Worm (Caenorhabditis elegans) whole organism, mixed stage, embryonic: Measurements from ENCODE around the gene wrn-1.

Experiments used
- nhr-12 ChIP-seq: fragments of 150-350 bp; optimal IDR thresholded peaks from 2 replicates; lab custom pipeline; 2014; ENCODE audit warnings: missing biosample characterization, missing genetic modification characterization
- nhr-28 ChIP-seq: fragments of 150-350 bp; optimal IDR thresholded peaks from 2 replicates; lab custom pipeline; 2014; ENCODE audit warnings: missing biosample characterization, missing genetic modification characterization
- snpc-4 ChIP-seq: fragments of 150-350 bp; optimal IDR thresholded peaks from 2 replicates; lab custom pipeline; 2014; ENCODE audit warnings: missing biosample characterization, missing genetic modification characterization

DNA sequence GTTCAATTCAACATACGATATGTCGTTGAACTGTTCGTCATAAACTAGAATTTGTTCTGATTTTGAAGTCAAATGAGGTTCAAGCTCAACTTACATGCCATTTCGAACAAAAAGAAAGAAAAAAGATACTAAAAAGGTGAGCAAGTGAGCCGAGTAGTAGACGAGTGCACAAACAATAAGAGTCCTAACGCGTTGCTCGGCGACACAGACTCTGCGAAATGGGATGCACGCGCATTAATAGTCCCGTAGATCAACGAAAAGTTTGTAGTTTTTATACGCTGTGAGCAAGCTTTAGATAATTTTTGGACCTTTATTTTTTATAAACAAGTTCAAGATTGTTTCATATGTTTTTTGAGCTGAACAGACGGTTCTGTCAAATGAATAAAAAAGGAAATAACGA lies 26.1 kb upstream of the wrn-1 start, which contains the start of gene C56E6.4:
- TF ChIP-seq nhr-28 (tag; lab: Kevin White, UChicago) (no peak), snpc-4 (tag; lab: Kevin White, UChicago) (no peak), nhr-12 (no peak)
